Worm (Caenorhabditis elegans) whole organism, L2 larva: ENCODE data around the gene alkb-8.

ENCODE experiments used
- C34F6.9 ChIP-seq: fragments of 150-350 bp; optimal IDR thresholded peaks from 2 replicates; lab custom pipeline; 2014; ENCODE audit warnings: missing biosample characterization, missing genetic modification characterization
- F13H6.1 ChIP-seq: sonication (generic microtip); optimal IDR thresholded peaks from 2 replicates; lab custom pipeline; 2016; ENCODE audit warnings: missing genetic modification characterization, missing compliant biosample characterization
- R02D3.7 ChIP-seq: fragments of 150-350 bp; optimal IDR thresholded peaks from 2 replicates; lab custom pipeline; 2014; ENCODE audit warnings: missing biosample characterization, missing genetic modification characterization
- Y55F3AM.14 ChIP-seq: fragments of 200-800 bp; sonication (Bioruptor generic); optimal IDR thresholded peaks from 2 replicates; lab custom pipeline; 2018; ENCODE audit warnings: mild to moderate bottlenecking, missing genetic modification characterization, missing compliant biosample characterization
- ZK546.5 ChIP-seq: sonication (generic microtip); optimal IDR thresholded peaks from 2 replicates; lab custom pipeline; 2017; ENCODE audit warnings: missing biosample characterization, missing genetic modification characterization
- alr-1 ChIP-seq: fragments of 150-350 bp; optimal IDR thresholded peaks from 2 replicates; lab custom pipeline; 2014; ENCODE audit warnings: missing biosample characterization, missing genetic modification characterization
- aly-2 ChIP-seq: fragments of 150-350 bp; optimal IDR thresholded peaks from 2 replicates; lab custom pipeline; 2014; ENCODE audit warnings: missing biosample characterization, missing genetic modification characterization
- ama-1 ChIP-seq: fragments of 150-350 bp; optimal IDR thresholded peaks from 2 replicates; lab custom pipeline; 2018; ENCODE audit warnings: inconsistent platforms
- blmp-1 ChIP-seq: sonication (generic microtip); optimal IDR thresholded peaks from 2 replicates; lab custom pipeline; 2017; ENCODE audit warnings: missing genetic modification characterization, mild to moderate bottlenecking, missing compliant biosample characterization, antibody characterized with exemption, moderate library complexity; ENCODE audit not compliant: insufficient read depth
- ceh-16 ChIP-seq: fragments of 150-350 bp; optimal IDR thresholded peaks from 2 replicates; lab custom pipeline; 2014; ENCODE audit warnings: missing biosample characterization, missing genetic modification characterization
- ceh-82 ChIP-seq: fragments of 150-350 bp; optimal IDR thresholded peaks from 2 replicates; lab custom pipeline; 2014; ENCODE audit warnings: missing biosample characterization, missing genetic modification characterization
- crh-2 ChIP-seq: sonication (generic microtip); optimal IDR thresholded peaks from 2 replicates; lab custom pipeline; 2017; ENCODE audit warnings: missing biosample characterization, missing genetic modification characterization
- dmd-4 ChIP-seq: sonication (generic microtip); optimal IDR thresholded peaks from 2 replicates; lab custom pipeline; 2017; ENCODE audit warnings: missing biosample characterization, missing genetic modification characterization
- egl-27 ChIP-seq: sonication (generic microtip); optimal IDR thresholded peaks from 3 replicates; lab custom pipeline; 2017; ENCODE audit warnings: missing biosample characterization, missing genetic modification reagents, missing genetic modification characterization
- elt-1 ChIP-seq: fragments of 150-350 bp; optimal IDR thresholded peaks from 2 replicates; lab custom pipeline; 2014; ENCODE audit warnings: missing biosample characterization, missing genetic modification characterization
- elt-3 ChIP-seq: sonication (generic microtip); optimal IDR thresholded peaks from 2 replicates; lab custom pipeline; 2017; ENCODE audit warnings: missing biosample characterization, missing genetic modification characterization
- fos-1 ChIP-seq: fragments of 150-350 bp; optimal IDR thresholded peaks from 2 replicates; lab custom pipeline; 2014; ENCODE audit warnings: missing biosample characterization, missing genetic modification characterization
- gmeb-1 ChIP-seq: fragments of 150-350 bp; optimal IDR thresholded peaks from 2 replicates; lab custom pipeline; 2014; ENCODE audit warnings: missing biosample characterization, missing genetic modification characterization
- lin-13 ChIP-seq: fragments of 150-350 bp; optimal IDR thresholded peaks from 2 replicates; lab custom pipeline; 2014; ENCODE audit warnings: missing biosample characterization, missing genetic modification reagents, missing genetic modification characterization
- lin-39 ChIP-seq: fragments of 150-350 bp; optimal IDR thresholded peaks from 2 replicates; lab custom pipeline; 2014; ENCODE audit warnings: missing biosample characterization, missing genetic modification reagents, missing genetic modification characterization
- lsy-2 ChIP-seq, 2 experiments: fragments of 150-350 bp in 1 of 2; sonication (generic microtip) in 1 of 2; optimal IDR thresholded peaks; 2 replicates each; lab custom pipeline; 2014 to 2017; ENCODE audit warnings: missing biosample characterization in 2 of 2, missing genetic modification characterization in 2 of 2
- mab-5 ChIP-seq: fragments of 150-350 bp; optimal IDR thresholded peaks from 2 replicates; lab custom pipeline; 2014; ENCODE audit warnings: missing biosample characterization, missing genetic modification characterization
- nhr-10 ChIP-seq: sonication (generic microtip); optimal IDR thresholded peaks from 2 replicates; lab custom pipeline; 2017; ENCODE audit warnings: missing biosample characterization, missing genetic modification characterization
- nhr-11 ChIP-seq: fragments of 150-350 bp; optimal IDR thresholded peaks from 2 replicates; lab custom pipeline; 2014; ENCODE audit warnings: missing biosample characterization, missing genetic modification characterization
- nhr-12 ChIP-seq: fragments of 150-350 bp; optimal IDR thresholded peaks from 2 replicates; lab custom pipeline; 2014; ENCODE audit warnings: missing biosample characterization, missing genetic modification characterization
- nhr-129 ChIP-seq: fragments of 150-350 bp; optimal IDR thresholded peaks from 2 replicates; lab custom pipeline; 2014; ENCODE audit warnings: missing biosample characterization, missing genetic modification characterization
- nhr-21 ChIP-seq: fragments of 150-350 bp; optimal IDR thresholded peaks from 2 replicates; lab custom pipeline; 2014; ENCODE audit warnings: missing biosample characterization, missing genetic modification characterization
- nhr-23 ChIP-seq: fragments of 150-350 bp; optimal IDR thresholded peaks from 2 replicates; lab custom pipeline; 2014; ENCODE audit warnings: missing biosample characterization, missing genetic modification reagents, missing genetic modification characterization
- nhr-25 ChIP-seq: fragments of 150-350 bp; sonication (generic microtip); optimal IDR thresholded peaks from 3 replicates; lab custom pipeline; 2014; ENCODE audit warnings: missing biosample characterization, missing genetic modification characterization
- nhr-6 ChIP-seq: fragments of 150-350 bp; optimal IDR thresholded peaks from 2 replicates; lab custom pipeline; 2014; ENCODE audit warnings: missing biosample characterization, missing genetic modification characterization
- nhr-77 ChIP-seq: fragments of 150-350 bp; optimal IDR thresholded peaks from 2 replicates; lab custom pipeline; 2014; ENCODE audit warnings: missing biosample characterization, missing genetic modification characterization
- peb-1 ChIP-seq: fragments of 150-350 bp; optimal IDR thresholded peaks from 2 replicates; lab custom pipeline; 2014; ENCODE audit warnings: missing biosample characterization, missing genetic modification characterization
- sem-4 ChIP-seq: fragments of 150-350 bp; optimal IDR thresholded peaks from 2 replicates; lab custom pipeline; 2014; ENCODE audit warnings: missing biosample characterization, missing genetic modification reagents, missing genetic modification characterization
- sma-3 ChIP-seq: sonication (generic microtip); optimal IDR thresholded peaks from 2 replicates; lab custom pipeline; 2016; ENCODE audit warnings: missing genetic modification reagents, missing genetic modification characterization, missing compliant biosample characterization
- sma-9 ChIP-seq, 2 experiments: fragments of 150-350 bp in 1 of 2; sonication (generic microtip) in 1 of 2; optimal IDR thresholded peaks; 2 replicates each; lab custom pipeline; 2014 to 2016; ENCODE audit warnings: missing genetic modification characterization in 2 of 2, mild to moderate bottlenecking in 1 of 2, missing biosample characterization in 1 of 2, missing compliant biosample characterization in 1 of 2, missing genetic modification reagents in 1 of 2, moderate library complexity in 1 of 2
- snpc-4 ChIP-seq: fragments of 150-350 bp; optimal IDR thresholded peaks from 2 replicates; lab custom pipeline; 2014; ENCODE audit warnings: missing biosample characterization, missing genetic modification characterization
- unc-39 ChIP-seq: fragments of 150-350 bp; optimal IDR thresholded peaks from 2 replicates; lab custom pipeline; 2014; ENCODE audit warnings: missing biosample characterization, missing genetic modification characterization
- unc-55 ChIP-seq: fragments of 150-350 bp; sonication (generic microtip); optimal IDR thresholded peaks from 3 replicates; lab custom pipeline; 2014; ENCODE audit warnings: missing biosample characterization, missing genetic modification reagents, missing genetic modification characterization
- unc-62 ChIP-seq: fragments of 150-350 bp; optimal IDR thresholded peaks from 2 replicates; lab custom pipeline; 2014; ENCODE audit warnings: missing biosample characterization, missing genetic modification reagents, missing genetic modification characterization
- ztf-1 ChIP-seq: fragments of 200-800 bp; sonication (Bioruptor generic); conservative IDR thresholded peaks from 2 replicates; pipeline ENCODE4 v1.3.6; 2022; ENCODE audit warnings: missing genetic modification characterization, missing compliant biosample characterization
- ztf-4 ChIP-seq: fragments of 150-350 bp; optimal IDR thresholded peaks from 2 replicates; lab custom pipeline; 2014; ENCODE audit warnings: missing biosample characterization, missing genetic modification characterization

alkb-8 gene

ce11 chrIII:3670984-3671383, 38.1 kb upstream of the alkb-8 start:
- TF ChIP-seq gmeb-1 (tag; lab: Kevin White, UChicago) (no peak), egl-27 (no peak), unc-62 (no peak), Y55F3AM.14 (GFP tag; lab: Kevin White, UChicago) (no peak), F13H6.1 (tag; lab: Kevin White, UChicago) (no peak), sma-3 (GFP tag; lab: Kevin White, UChicago) (no peak), nhr-6 (tag; lab: Kevin White, UChicago) (no peak), ama-1 (lab: Kevin White, UChicago) (no peak), nhr-12 (no peak), unc-55 (GFP tag; lab: Kevin White, UChicago) (peak; percentile 13), nhr-23 (tag; lab: Kevin White, UChicago) (no peak), lsy-2 (tag; optimal IDR thresholded peaks at IDR 0.05; lab: Kevin White, UChicago) (peak in 1 of 2 experiments; percentile 41), elt-1 (tag; lab: Kevin White, UChicago) (no peak), nhr-21 (tag; lab: Kevin White, UChicago) (peak; percentile 39), alr-1 (tag; lab: Kevin White, UChicago) (no peak), snpc-4 (tag; lab: Kevin White, UChicago) (no peak), nhr-77 (tag; lab: Kevin White, UChicago) (no peak), ceh-16 (tag; lab: Kevin White, UChicago) (no peak), nhr-11 (tag; lab: Kevin White, UChicago) (no peak), aly-2 (tag; lab: Kevin White, UChicago) (no peak), ZK546.5 (tag; lab: Kevin White, UChicago) (no peak), unc-39 (tag; lab: Kevin White, UChicago) (no peak), dmd-4 (no peak), R02D3.7 (tag; lab: Kevin White, UChicago) (no peak), lin-39 (no peak), blmp-1 (tag; lab: Kevin White, UChicago) (no peak), C34F6.9 (tag; lab: Kevin White, UChicago) (peak; percentile 29), crh-2 (tag; lab: Kevin White, UChicago) (peak; percentile 29), nhr-10 (tag; lab: Kevin White, UChicago) (no peak), peb-1 (tag; lab: Kevin White, UChicago) (no peak), fos-1 (no peak), ztf-4 (tag; lab: Kevin White, UChicago) (peak; percentile 45), ceh-82 (tag; lab: Kevin White, UChicago) (no peak), nhr-129 (tag; lab: Kevin White, UChicago) (no peak), mab-5 (no peak)

ce11 chrIII:3672839-3673238, 36.3 kb upstream of the alkb-8 start:
- TF ChIP-seq crh-2 (tag; lab: Kevin White, UChicago) (peak; percentile 48), lin-13 (GFP tag; lab: Kevin White, UChicago) (peak; percentile 22), ztf-1 (GFP tag; lab: Robert Waterston, UW) (no peak), lsy-2 (tag; optimal IDR thresholded peaks at IDR 0.05; lab: Kevin White, UChicago) (peak in 1 of 2 experiments; percentile 20), nhr-25 (peak; percentile 65), fos-1 (no peak), ceh-16 (tag; lab: Kevin White, UChicago) (no peak), nhr-129 (tag; lab: Kevin White, UChicago) (peak; percentile 38), alr-1 (tag; lab: Kevin White, UChicago) (no peak), sma-9 (GFP tag; optimal IDR thresholded peaks at IDR 0.05; lab: Kevin White, UChicago) (peak; percentile 12), sma-9 (tag; optimal IDR thresholded peaks at IDR 0.05; lab: Kevin White, UChicago) (no peak), sem-4 (tag; lab: Kevin White, UChicago) (peak; percentile 4), C34F6.9 (tag; lab: Kevin White, UChicago) (no peak), blmp-1 (tag; lab: Kevin White, UChicago) (peak; percentile 11), ztf-4 (tag; lab: Kevin White, UChicago) (no peak), F13H6.1 (tag; lab: Kevin White, UChicago) (peak; percentile 54), aly-2 (tag; lab: Kevin White, UChicago) (no peak), dmd-4 (no peak)

- TF ChIP-seq elt-3 (no peak), ZK546.5 (tag; lab: Kevin White, UChicago) (no peak)
Observed at ce11 chrIII:3674149-3674548, 35.0 kb upstream of the alkb-8 start.
